Fruit fly (Drosophila melanogaster) whole organism, embryonic: ENCODE results near the gene CG6028.

Experiments
- Antp ChIP-seq: fragments of 200-800 bp; sonication (Bioruptor generic); optimal IDR thresholded peaks from 3 replicates; lab custom pipeline; 2016; ENCODE audit warnings: missing biosample characterization, missing genetic modification characterization
- Asciz ChIP-seq: fragments of 200-800 bp; sonication (Bioruptor generic); optimal IDR thresholded peaks from 2 replicates; lab custom pipeline; 2017; ENCODE audit warnings: missing biosample characterization, mild to moderate bottlenecking, missing genetic modification characterization, missing genetic modification reagents
- Atf6 ChIP-seq: fragments of 200-800 bp; sonication (Bioruptor generic); IDR thresholded peaks from 2 replicates; pipeline ENCODE4 v1.3.6; 2022; ENCODE audit warnings: missing biosample characterization, missing genetic modification characterization
- B-H2 ChIP-seq: fragments of 200-800 bp; sonication (Bioruptor generic); optimal IDR thresholded peaks from 2 replicates; lab custom pipeline; 2018; ENCODE audit warnings: missing biosample characterization, mild to moderate bottlenecking, missing genetic modification characterization
- BEAF-32 ChIP-seq: fragments of 200-800 bp; sonication (Bioruptor generic); optimal IDR thresholded peaks from 3 replicates; lab custom pipeline; 2017; ENCODE audit warnings: missing biosample characterization, missing genetic modification characterization, mild to moderate bottlenecking, moderate library complexity, missing genetic modification reagents
- CG10147 ChIP-seq: fragments of 200-800 bp; sonication (Bioruptor generic); optimal IDR thresholded peaks from 2 replicates; lab custom pipeline; 2019; ENCODE audit warnings: missing biosample characterization, mild to moderate bottlenecking, missing genetic modification characterization, moderate library complexity
- CG1024 ChIP-seq: fragments of 200-800 bp; sonication (Bioruptor generic); IDR thresholded peaks from 2 replicates; pipeline ENCODE4 v1.3.6; 2022; ENCODE audit warnings: missing biosample characterization, missing genetic modification characterization
- CG10321 ChIP-seq: fragments of 200-800 bp; sonication (Bioruptor generic); IDR thresholded peaks from 2 replicates; pipeline ENCODE4 v1.3.6; 2022; ENCODE audit warnings: missing biosample characterization, missing genetic modification characterization
- CG11560 ChIP-seq: fragments of 200-800 bp; sonication (Bioruptor generic); IDR thresholded peaks from 3 replicates; pipeline ENCODE4 v1.3.6; 2022; ENCODE audit warnings: missing biosample characterization, missing genetic modification characterization
- CG13123 ChIP-seq: fragments of 200-800 bp; sonication (Bioruptor generic); optimal IDR thresholded peaks from 2 replicates; lab custom pipeline; 2016; ENCODE audit warnings: missing biosample characterization, missing genetic modification characterization
- CG13624 ChIP-seq: fragments of 200-800 bp; sonication (Bioruptor generic); optimal IDR thresholded peaks from 2 replicates; lab custom pipeline; 2016; ENCODE audit warnings: missing biosample characterization, missing genetic modification characterization
- CG17568 ChIP-seq: fragments of 200-800 bp; sonication (Bioruptor generic); optimal IDR thresholded peaks from 2 replicates; lab custom pipeline; 2018; ENCODE audit warnings: missing biosample characterization, mild to moderate bottlenecking, missing genetic modification characterization, moderate library complexity
- CG17802 ChIP-seq: fragments of 200-800 bp; sonication (Bioruptor generic); optimal IDR thresholded peaks from 2 replicates; lab custom pipeline; 2018; ENCODE audit warnings: missing biosample characterization, mild to moderate bottlenecking, missing genetic modification characterization, moderate library complexity
- CG33213 ChIP-seq: fragments of 200-800 bp; sonication (Bioruptor generic); optimal IDR thresholded peaks from 3 replicates; lab custom pipeline; 2016; ENCODE audit warnings: missing biosample characterization, missing genetic modification characterization
- CG3407 ChIP-seq: fragments of 200-800 bp; sonication (Bioruptor generic); optimal IDR thresholded peaks from 2 replicates; lab custom pipeline; 2018; ENCODE audit warnings: missing biosample characterization, mild to moderate bottlenecking, missing genetic modification characterization
- CG3838 ChIP-seq: fragments of 200-800 bp; sonication (Bioruptor generic); optimal IDR thresholded peaks from 3 replicates; lab custom pipeline; 2016; ENCODE audit warnings: missing biosample characterization, missing genetic modification characterization
- CG7271 ChIP-seq: fragments of 200-800 bp; sonication (Bioruptor generic); optimal IDR thresholded peaks from 2 replicates; lab custom pipeline; 2018; ENCODE audit warnings: missing biosample characterization, mild to moderate bottlenecking, missing genetic modification characterization, moderate library complexity
- CG7786 ChIP-seq: fragments of 200-800 bp; sonication (Bioruptor generic); optimal IDR thresholded peaks from 2 replicates; lab custom pipeline; 2016; ENCODE audit warnings: missing biosample characterization, missing genetic modification characterization
- CG8388 ChIP-seq: fragments of 200-800 bp; sonication (Bioruptor generic); optimal IDR thresholded peaks from 2 replicates; lab custom pipeline; 2019; ENCODE audit warnings: missing biosample characterization, mild to moderate bottlenecking, missing genetic modification characterization, moderate library complexity
- CG8924 ChIP-seq: fragments of 200-800 bp; optimal IDR thresholded peaks from 3 replicates; lab custom pipeline; 2019; ENCODE audit warnings: missing biosample characterization, mild to moderate bottlenecking, missing genetic modification characterization, moderate library complexity
- Camta ChIP-seq: fragments of 200-800 bp; sonication (Bioruptor generic); optimal IDR thresholded peaks from 2 replicates; lab custom pipeline; 2016; ENCODE audit warnings: missing biosample characterization, missing genetic modification characterization
- CkIIα-i1 ChIP-seq: fragments of 200-800 bp; sonication (Bioruptor generic); IDR thresholded peaks from 2 replicates; pipeline ENCODE4 v1.3.6; 2022; ENCODE audit warnings: missing biosample characterization, missing genetic modification characterization
- D ChIP-seq, 2 experiments: fragments of 200-800 bp in 1 of 2; fragments of >200 bp in 1 of 2; sonication (Bioruptor generic) in 1 of 2; optimal IDR thresholded peaks; 2 replicates in 1 of 2; 3 replicates in 1 of 2; lab custom pipeline; 2017; ENCODE audit warnings: mild to moderate bottlenecking in 1 of 2, missing biosample characterization in 1 of 2, missing genetic modification characterization in 1 of 2, missing genetic modification reagents in 1 of 2
- Eip74EF ChIP-seq, 2 experiments: fragments of 200-800 bp in 1 of 2; fragments of >200 bp in 1 of 2; sonication (Bioruptor generic) in 1 of 2; optimal IDR thresholded peaks; 2 replicates each; lab custom pipeline; 2017 to 2019; ENCODE audit warnings: missing biosample characterization in 2 of 2, missing genetic modification characterization in 2 of 2, mild to moderate bottlenecking in 1 of 2, moderate library complexity in 1 of 2
- MTF-1 ChIP-seq: fragments of 200-800 bp; sonication (Bioruptor generic); optimal IDR thresholded peaks from 2 replicates; lab custom pipeline; 2018; ENCODE audit warnings: missing biosample characterization, mild to moderate bottlenecking, missing genetic modification characterization, borderline replicate concordance
- NFAT ChIP-seq: fragments of 200-800 bp; sonication (Bioruptor generic); IDR thresholded peaks from 2 replicates; pipeline ENCODE4 v1.3.6; 2022; ENCODE audit warnings: missing biosample characterization, missing genetic modification characterization
- Oaz ChIP-seq: fragments of 200-800 bp; sonication (Bioruptor generic); IDR thresholded peaks from 2 replicates; pipeline ENCODE4 v1.3.6; 2022; ENCODE audit warnings: missing biosample characterization, missing genetic modification characterization
- Sry-β ChIP-seq: fragments of 200-800 bp; sonication (Bioruptor generic); optimal IDR thresholded peaks from 2 replicates; lab custom pipeline; 2018; ENCODE audit warnings: missing biosample characterization, mild to moderate bottlenecking, missing genetic modification characterization, moderate library complexity
- Trl ChIP-seq, 3 experiments: fragments of >200 bp in 2 of 3; fragments of 200-800 bp in 1 of 3; sonication (Bioruptor generic) in 1 of 3; optimal IDR thresholded peaks; 2 replicates in 1 of 3; 3 replicates in 2 of 3; lab custom pipeline; 2016 to 2017; ENCODE audit warnings: missing biosample characterization in 1 of 3, missing genetic modification characterization in 1 of 3
- YL-1 ChIP-seq: fragments of 200-800 bp; sonication (Bioruptor generic); optimal IDR thresholded peaks from 3 replicates; lab custom pipeline; 2017; ENCODE audit warnings: missing biosample characterization, mild to moderate bottlenecking, missing genetic modification characterization
- cad ChIP-seq: fragments of >200 bp; optimal IDR thresholded peaks from 2 replicates; lab custom pipeline; 2017; ENCODE audit warnings: missing biosample characterization, missing genetic modification characterization
- cato ChIP-seq: fragments of 200-800 bp; sonication (Bioruptor generic); optimal IDR thresholded peaks from 2 replicates; lab custom pipeline; 2016; ENCODE audit warnings: missing biosample characterization, missing genetic modification characterization, borderline replicate concordance
- chif ChIP-seq, 2 experiments: fragments of 200-800 bp; sonication (Bioruptor generic); optimal IDR thresholded peaks; 3 replicates each; lab custom pipeline; 2016; ENCODE audit warnings: missing biosample characterization in 2 of 2, missing genetic modification characterization in 2 of 2
- croc ChIP-seq: fragments of 200-800 bp; sonication (Bioruptor generic); conservative IDR thresholded peaks from 3 replicates; pipeline ENCODE4 v1.3.6; 2022; ENCODE audit warnings: missing biosample characterization, missing genetic modification characterization
- cwo ChIP-seq: fragments of 200-800 bp; sonication (Bioruptor generic); optimal IDR thresholded peaks from 3 replicates; lab custom pipeline; 2017; ENCODE audit warnings: missing biosample characterization, missing genetic modification characterization, mild to moderate bottlenecking, moderate library complexity, missing genetic modification reagents
- dysf ChIP-seq: fragments of 200-800 bp; sonication (Bioruptor generic); IDR thresholded peaks from 3 replicates; pipeline ENCODE4 v1.3.6; 2022; ENCODE audit warnings: missing biosample characterization, missing genetic modification characterization
- hbn ChIP-seq: fragments of 200-800 bp; sonication (Bioruptor generic); IDR thresholded peaks from 2 replicates; pipeline ENCODE4 v1.3.6; 2022; ENCODE audit warnings: missing biosample characterization, missing genetic modification characterization; ENCODE audit not compliant: partially characterized antibody
- lola ChIP-seq, 3 experiments: fragments of >200 bp in 2 of 3; fragments of 200-800 bp in 1 of 3; sonication (Bioruptor generic) in 1 of 3; optimal IDR thresholded peaks; 2 replicates each; lab custom pipeline; 2017 to 2019; ENCODE audit warnings: missing biosample characterization in 3 of 3, missing genetic modification characterization in 3 of 3, mild to moderate bottlenecking in 1 of 3, moderate library complexity in 1 of 3
- maf-S ChIP-seq: fragments of 200-800 bp; sonication (Bioruptor generic); optimal IDR thresholded peaks from 2 replicates; lab custom pipeline; 2016; ENCODE audit warnings: missing biosample characterization, missing genetic modification characterization
- pb ChIP-seq: fragments of 200-800 bp; sonication (Bioruptor generic); optimal IDR thresholded peaks from 3 replicates; lab custom pipeline; 2016; ENCODE audit warnings: missing biosample characterization, missing genetic modification characterization
- trh ChIP-seq: fragments of 200-800 bp; sonication (Bioruptor generic); optimal IDR thresholded peaks from 2 replicates; lab custom pipeline; 2016; ENCODE audit warnings: missing biosample characterization, missing genetic modification characterization
- tup ChIP-seq: fragments of 200-800 bp; sonication (Bioruptor generic); optimal IDR thresholded peaks from 2 replicates; lab custom pipeline; 2016; ENCODE audit warnings: missing biosample characterization, mild to moderate bottlenecking, missing genetic modification characterization, moderate library complexity
- twi ChIP-seq: fragments of 200-800 bp; optimal IDR thresholded peaks from 2 replicates; lab custom pipeline; 2019; ENCODE audit warnings: missing biosample characterization, mild to moderate bottlenecking, missing genetic modification characterization, moderate library complexity
- tx ChIP-seq: fragments of 200-800 bp; sonication (Bioruptor generic); optimal IDR thresholded peaks from 2 replicates; lab custom pipeline; 2016; ENCODE audit warnings: missing biosample characterization, missing genetic modification characterization
- vnd ChIP-seq: fragments of 200-800 bp; sonication (Bioruptor generic); IDR thresholded peaks from 3 replicates; pipeline ENCODE4 v1.3.6; 2022; ENCODE audit warnings: missing biosample characterization, missing genetic modification characterization; ENCODE audit not compliant: partially characterized antibody
- wdn ChIP-seq: fragments of 200-800 bp; sonication (Bioruptor generic); IDR thresholded peaks from 2 replicates; pipeline ENCODE4 v1.3.6; 2022; ENCODE audit warnings: missing biosample characterization, missing genetic modification characterization

The CG6028 gene

dm6 chr3R:22026922-22027742, 1.8 kb upstream of the CG6028 start, which contains the start of the genes Cchl and ND-42 (continued):
- TF ChIP-seq tx (peak; percentile 33), hbn (GFP tag; lab: Robert Waterston, UW) (peak; percentile 59; the same call in 1 of the 2 replicates), Oaz (no peak), wdn (GFP tag; lab: Robert Waterston, UW) (no peak), dysf (GFP tag; lab: Robert Waterston, UW) (peak; percentile 74; the same call in 2 of the 3 replicates), MTF-1 (peak; percentile 23), twi (tag; lab: Kevin White, UChicago) (peak; percentile 67), vnd (GFP tag; lab: Robert Waterston, UW) (0 out of 3 replicates have a peak, but pooled peaks have one; percentile 44), lola (GFP tag; optimal IDR thresholded peaks at IDR 0.05; lab: Kevin White, UChicago) (peak in 1 of 3 experiments; percentile 81), CkIIα-i1 (GFP tag; lab: Robert Waterston, UW) (0 out of 2 replicates have a peak, but pooled peaks have one; percentile 10), NFAT (peak; percentile 37), Camta (GFP tag; lab: Kevin White, UChicago) (peak; percentile 59), Asciz (GFP tag; lab: Kevin White, UChicago) (no peak), Eip74EF (GFP tag; optimal IDR thresholded peaks at IDR 0.05; lab: Kevin White, UChicago) (no peak), CG8388 (GFP tag; lab: Kevin White, UChicago) (peak; percentile 76), BEAF-32 (GFP tag; lab: Kevin White, UChicago) (peak; percentile 80), Sry-β (peak; percentile 65), tup (peak; percentile 56), B-H2 (GFP tag; lab: Kevin White, UChicago) (peak; percentile 88), trh (GFP tag; lab: Kevin White, UChicago) (peak; percentile 64), CG7786 (GFP tag; lab: Kevin White, UChicago) (peak; percentile 79), cato (GFP tag; lab: Kevin White, UChicago) (peak; percentile 66), CG17802 (tag; lab: Kevin White, UChicago) (peak; percentile 14), CG7271 (peak; percentile 37), CG3407 (GFP tag; lab: Kevin White, UChicago) (peak; percentile 57), pb (GFP tag; lab: Kevin White, UChicago) (peak; percentile 13), CG3838 (GFP tag; lab: Kevin White, UChicago) (peak; percentile 64), chif (GFP tag; optimal IDR thresholded peaks at IDR 0.05; lab: Kevin White, UChicago) (peak; percentile 29 to 50), YL-1 (GFP tag; lab: Kevin White, UChicago) (peak; percentile 88), CG33213 (GFP tag; lab: Kevin White, UChicago) (peak; percentile 49), maf-S (GFP tag; lab: Kevin White, UChicago) (no peak), D (optimal IDR thresholded peaks at IDR 0.05; lab: Kevin White, UChicago) (no peak), D (GFP tag; optimal IDR thresholded peaks at IDR 0.05; lab: Kevin White, UChicago) (peak; percentile 48), CG1024 (GFP tag; lab: Robert Waterston, UW) (no peak), Atf6 (peak; percentile 80; the same call in 1 of the 2 replicates), cad (GFP tag; lab: Kevin White, UChicago) (no peak), CG11560 (tag; lab: Robert Waterston, UW) (peak; percentile 36; the same call in 1 of the 3 replicates), CG8924 (tag; lab: Kevin White, UChicago) (peak; percentile 81), cwo (GFP tag; lab: Kevin White, UChicago) (peak; percentile 79), croc (GFP tag; lab: Robert Waterston, UW) (peak; percentile 58; the same call in 2 of the 3 replicates), CG13624 (GFP tag; lab: Kevin White, UChicago) (peak; percentile 66), CG13123 (GFP tag; lab: Kevin White, UChicago) (peak; percentile 55), CG10147 (GFP tag; lab: Kevin White, UChicago) (peak; percentile 64), CG10321 (GFP tag; lab: Robert Waterston, UW) (peak; percentile 34; the same call in 1 of the 2 replicates), Antp (peak; percentile 72), CG17568 (no peak), Trl (optimal IDR thresholded peaks at IDR 0.05; lab: Kevin White, UChicago) (no peak), Trl (GFP tag; optimal IDR thresholded peaks at IDR 0.05; lab: Kevin White, UChicago) (peak; percentile 79)
